Fruit fly (Drosophila melanogaster): ENCODE data around the gene Crag.

The Crag gene

dm6 chrX:8588607-8589171 is 3.1 kb upstream of the Crag start, which contains the start of gene CG12081 (continued):
- TF ChIP-seq CG15011 (GFP tag; optimal IDR thresholded peaks at IDR 0.05) (no peak), Hmr (GFP tag; optimal IDR thresholded peaks at IDR 0.05) (peak; percentile 15), CG9727 (GFP tag; optimal IDR thresholded peaks at IDR 0.05) (no peak), ase (GFP tag; IDR thresholded peaks at IDR 0.05) (no peak), bowl (GFP tag; IDR thresholded peaks at IDR 0.05) (no peak), CG8388 (GFP tag; optimal IDR thresholded peaks at IDR 0.05) (no peak), unpg (GFP tag; optimal IDR thresholded peaks at IDR 0.05) (no peak), seq (GFP tag; IDR thresholded peaks at IDR 0.05) (no peak), CG10462 (GFP tag; optimal IDR thresholded peaks at IDR 0.05) (no peak), CG3163 (GFP tag; optimal IDR thresholded peaks at IDR 0.05) (no peak), mirr (GFP tag; optimal IDR thresholded peaks at IDR 0.05) (no peak), CG11456 (GFP tag; IDR thresholded peaks at IDR 0.05) (no peak), crol (GFP tag; IDR thresholded peaks at IDR 0.05) (peak; percentile 78), lilli (GFP tag; optimal IDR thresholded peaks at IDR 0.05) (no peak), H15 (GFP tag; IDR thresholded peaks at IDR 0.05) (no peak), crp (GFP tag; optimal IDR thresholded peaks at IDR 0.05) (peak in 1 of 2 experiments; percentile 42), Vsx1 (GFP tag; optimal IDR thresholded peaks at IDR 0.05) (no peak), Deaf1 (tag; optimal IDR thresholded peaks at IDR 0.05) (no peak), Dek (tag; optimal IDR thresholded peaks at IDR 0.05) (peak; percentile 7), Sin3A (optimal IDR thresholded peaks at IDR 0.05) (peak; percentile 30), B-H2 (GFP tag; optimal IDR thresholded peaks at IDR 0.05) (no peak), CG5245 (GFP tag; optimal IDR thresholded peaks at IDR 0.05) (no peak), ftz-f1 (GFP tag; optimal IDR thresholded peaks at IDR 0.05) (peak; percentile 94), Spps (tag; optimal IDR thresholded peaks at IDR 0.05) (no peak), CG8290 (GFP tag; optimal IDR thresholded peaks at IDR 0.05) (peak; percentile 52), CG8290 (tag; optimal IDR thresholded peaks at IDR 0.05) (peak; percentile 18 to 78), NK7.1 (GFP tag; optimal IDR thresholded peaks at IDR 0.05) (no peak), CG6689 (GFP tag; IDR thresholded peaks at IDR 0.05) (no peak), Trl (optimal IDR thresholded peaks at IDR 0.05) (no peak), Trl (GFP tag; optimal IDR thresholded peaks at IDR 0.05) (no peak), sd (tag; optimal IDR thresholded peaks at IDR 0.05) (peak; percentile 60), CHES-1-like (GFP tag; optimal IDR thresholded peaks at IDR 0.05) (no peak), CG16863 (GFP tag; optimal IDR thresholded peaks at IDR 0.05) (no peak), Mrtf (GFP tag; IDR thresholded peaks at IDR 0.05) (no peak), CG2889 (GFP tag; IDR thresholded peaks at IDR 0.05) (no peak), cas (GFP tag; IDR thresholded peaks at IDR 0.05) (no peak), CG42726 (GFP tag; IDR thresholded peaks at IDR 0.05; ENCODE audit: partially characterized antibody) (peak; percentile 83), CG18011 (GFP tag; optimal IDR thresholded peaks at IDR 0.05) (no peak), CG4360 (GFP tag; IDR thresholded peaks at IDR 0.05) (no peak), CG11695 (GFP tag; IDR thresholded peaks at IDR 0.05) (no peak), vnd (GFP tag; IDR thresholded peaks at IDR 0.05; ENCODE audit: partially characterized antibody) (peak; percentile 86), Optix (GFP tag; IDR thresholded peaks at IDR 0.05) (no peak), CG17802 (tag; optimal IDR thresholded peaks at IDR 0.05) (peak; percentile 75), CG2129 (GFP tag; IDR thresholded peaks at IDR 0.05; ENCODE audit: partially characterized antibody) (no peak; the same call in 1 of the 2 replicates), nmo (GFP tag; optimal IDR thresholded peaks at IDR 0.05) (peak; percentile 35), CG18764 (GFP tag; optimal IDR thresholded peaks at IDR 0.05) (no peak), CG3995 (GFP tag; optimal IDR thresholded peaks at IDR 0.05) (no peak), CG10565 (GFP tag; optimal IDR thresholded peaks at IDR 0.05) (no peak), kni (GFP tag; optimal IDR thresholded peaks at IDR 0.05) (no peak), CG10267 (tag; optimal IDR thresholded peaks at IDR 0.05) (peak; percentile 22), CG13424 (tag; optimal IDR thresholded peaks at IDR 0.05) (no peak), tgo (GFP tag; IDR thresholded peaks at IDR 0.05) (no peak)

All from whole organism, embryonic.